Fruit fly (Drosophila melanogaster) Kc167 (cell line): Measurements from ENCODE around the gene Pfdn1.

Experiments
- Myc ChIP-seq: fragments of >200 bp; optimal IDR thresholded peaks from 2 replicates; lab custom pipeline; 2017; ENCODE audit warnings: missing external identifiers
- h ChIP-seq: fragments of >200 bp; optimal IDR thresholded peaks from 3 replicates; lab custom pipeline; 2018; ENCODE audit warnings: missing external identifiers
- insv ChIP-seq: fragments of >200 bp; optimal IDR thresholded peaks from 3 replicates; lab custom pipeline; 2018; ENCODE audit warnings: missing external identifiers
- psq ChIP-seq: fragments of >200 bp; optimal IDR thresholded peaks from 2 replicates; lab custom pipeline; 2017; ENCODE audit warnings: missing external identifiers

DNA sequence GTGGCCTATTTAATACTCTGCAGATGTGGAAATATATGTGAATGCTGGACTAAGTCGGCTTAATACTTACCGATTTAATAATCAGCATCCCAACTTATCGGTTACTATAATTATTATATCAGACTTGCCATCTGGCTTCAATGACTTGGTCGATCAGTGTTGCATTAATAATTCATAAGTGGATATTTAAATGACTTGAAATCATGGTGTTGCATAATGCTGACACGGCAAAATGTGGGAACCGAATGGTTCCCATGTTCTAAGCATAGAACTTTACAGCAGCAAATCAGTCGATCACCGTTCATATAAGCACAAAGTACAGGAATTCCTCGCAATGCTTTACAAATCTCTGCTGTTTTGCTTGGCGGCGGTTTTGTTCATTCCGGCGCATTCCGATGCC lies 8.7 kb upstream of the Pfdn1 start, which contains the start of gene CG34180:
- no peak for TF ChIP-seq psq (lab: Kevin White, UChicago)
- no peak for TF ChIP-seq h (lab: Kevin White, UChicago)
- no peak for TF ChIP-seq insv (lab: Kevin White, UChicago)
- no peak for TF ChIP-seq Myc
